Fruit fly (Drosophila melanogaster) whole organism, embryonic: ENCODE measurements around the gene Polr3H.
A peak's percentile ranks its signal among the peaks of the same experiment; 100 is the strongest.

Experiments
- Ada2b ChIP-seq: fragments of 200-800 bp; sonication (Bioruptor generic); IDR thresholded peaks from 2 replicates; pipeline ENCODE4 v1.3.6; 2022; ENCODE audit warnings: missing biosample characterization, missing genetic modification characterization
- BtbVII ChIP-seq: fragments of 200-800 bp; sonication (Bioruptor generic); optimal IDR thresholded peaks from 3 replicates; lab custom pipeline; 2017; ENCODE audit warnings: missing biosample characterization, mild to moderate bottlenecking, missing genetic modification characterization
- CG11398 ChIP-seq: fragments of 200-800 bp; sonication (Bioruptor generic); optimal IDR thresholded peaks from 2 replicates; lab custom pipeline; 2016; ENCODE audit warnings: missing biosample characterization, missing genetic modification characterization
- CG11504 ChIP-seq: fragments of 200-800 bp; sonication (Bioruptor generic); optimal IDR thresholded peaks from 3 replicates; lab custom pipeline; 2019; ENCODE audit warnings: missing biosample characterization, mild to moderate bottlenecking, missing genetic modification characterization, moderate library complexity
- CG12155 ChIP-seq: fragments of 200-800 bp; sonication (Bioruptor generic); optimal IDR thresholded peaks from 3 replicates; lab custom pipeline; 2016; ENCODE audit warnings: missing biosample characterization, missing genetic modification characterization
- CG12299 ChIP-seq: fragments of 200-800 bp; sonication (Bioruptor generic); optimal IDR thresholded peaks from 2 replicates; lab custom pipeline; 2018; ENCODE audit warnings: missing biosample characterization, mild to moderate bottlenecking, missing genetic modification characterization
- CG12391 ChIP-seq: fragments of 200-800 bp; sonication (Bioruptor generic); optimal IDR thresholded peaks from 3 replicates; lab custom pipeline; 2018; ENCODE audit warnings: missing biosample characterization, mild to moderate bottlenecking, missing genetic modification characterization, moderate library complexity
- CG12942 ChIP-seq: fragments of 200-800 bp; sonication (Bioruptor generic); optimal IDR thresholded peaks from 3 replicates; lab custom pipeline; 2016; ENCODE audit warnings: missing biosample characterization, missing genetic modification characterization
- CG14965 ChIP-seq: fragments of 200-800 bp; sonication (Bioruptor generic); optimal IDR thresholded peaks from 2 replicates; lab custom pipeline; 2016; ENCODE audit warnings: missing biosample characterization, missing genetic modification characterization, borderline replicate concordance
- CG15514 ChIP-seq: fragments of 200-800 bp; sonication (Bioruptor generic); optimal IDR thresholded peaks from 3 replicates; lab custom pipeline; 2017; ENCODE audit warnings: missing biosample characterization, missing genetic modification characterization, mild to moderate bottlenecking, moderate library complexity, missing genetic modification reagents
- CG15601 ChIP-seq: fragments of 200-800 bp; sonication (Bioruptor generic); optimal IDR thresholded peaks from 3 replicates; lab custom pipeline; 2019; ENCODE audit warnings: missing biosample characterization, mild to moderate bottlenecking, missing genetic modification characterization, moderate library complexity
- CG18262 ChIP-seq: fragments of 200-800 bp; optimal IDR thresholded peaks from 3 replicates; lab custom pipeline; 2019; ENCODE audit warnings: missing biosample characterization, mild to moderate bottlenecking, missing genetic modification characterization, moderate library complexity
- CG1832 ChIP-seq: fragments of 200-800 bp; sonication (Bioruptor generic); optimal IDR thresholded peaks from 2 replicates; lab custom pipeline; 2017; ENCODE audit warnings: missing biosample characterization, mild to moderate bottlenecking, missing genetic modification characterization, inconsistent platforms
- CG34376 ChIP-seq: fragments of 200-800 bp; sonication (Bioruptor generic); optimal IDR thresholded peaks from 2 replicates; lab custom pipeline; 2018; ENCODE audit warnings: missing biosample characterization, mild to moderate bottlenecking, missing genetic modification characterization
- CG4424 ChIP-seq: fragments of 200-800 bp; sonication (Bioruptor generic); optimal IDR thresholded peaks from 3 replicates; lab custom pipeline; 2016; ENCODE audit warnings: missing biosample characterization, missing genetic modification characterization
- CG6254 ChIP-seq: fragments of 200-800 bp; sonication (Bioruptor generic); optimal IDR thresholded peaks from 3 replicates; lab custom pipeline; 2017; ENCODE audit warnings: mild to moderate bottlenecking, missing biosample characterization, missing genetic modification reagents, missing genetic modification characterization
- CG7372 ChIP-seq: fragments of 200-800 bp; sonication (Bioruptor generic); IDR thresholded peaks from 2 replicates; pipeline ENCODE4 v1.3.6; 2022; ENCODE audit warnings: missing biosample characterization, missing genetic modification characterization
- CG8281 ChIP-seq: fragments of 200-800 bp; sonication (Bioruptor generic); optimal IDR thresholded peaks from 2 replicates; lab custom pipeline; 2018; ENCODE audit warnings: missing biosample characterization, mild to moderate bottlenecking, missing genetic modification characterization, moderate library complexity
- Doc2 ChIP-seq: fragments of 200-800 bp; sonication (Bioruptor generic); IDR thresholded peaks from 2 replicates; pipeline ENCODE4 v1.3.6; 2022; ENCODE audit warnings: missing biosample characterization, missing genetic modification characterization
- Doc3 ChIP-seq: fragments of 200-800 bp; sonication (Bioruptor generic); IDR thresholded peaks from 3 replicates; pipeline ENCODE4 v1.3.6; 2022; ENCODE audit warnings: missing biosample characterization, missing genetic modification characterization; ENCODE audit not compliant: partially characterized antibody
- Fer3 ChIP-seq: fragments of 200-800 bp; sonication (Bioruptor generic); optimal IDR thresholded peaks from 2 replicates; lab custom pipeline; 2018; ENCODE audit warnings: missing biosample characterization, mild to moderate bottlenecking, missing genetic modification characterization, moderate library complexity
- GATAe ChIP-seq: fragments of 200-800 bp; sonication (Bioruptor generic); conservative IDR thresholded peaks from 2 replicates; pipeline ENCODE4 v1.3.6; 2022; ENCODE audit warnings: missing biosample characterization, missing genetic modification characterization
- HHEX ChIP-seq: fragments of 200-800 bp; sonication (Bioruptor generic); optimal IDR thresholded peaks from 3 replicates; lab custom pipeline; 2017; ENCODE audit warnings: missing biosample characterization, mild to moderate bottlenecking, missing genetic modification characterization, missing genetic modification reagents
- HmgD ChIP-seq: fragments of 200-800 bp; sonication (Bioruptor generic); optimal IDR thresholded peaks from 3 replicates; lab custom pipeline; 2016; ENCODE audit warnings: missing biosample characterization, missing genetic modification characterization
- Hr39 ChIP-seq: fragments of >200 bp; optimal IDR thresholded peaks from 2 replicates; lab custom pipeline; 2017
- NfI ChIP-seq: fragments of 200-800 bp; sonication (Bioruptor generic); optimal IDR thresholded peaks from 3 replicates; lab custom pipeline; 2018; ENCODE audit warnings: missing biosample characterization, mild to moderate bottlenecking, missing genetic modification characterization, moderate library complexity
- Taf1 ChIP-seq: fragments of 200-800 bp; sonication (Bioruptor generic); IDR thresholded peaks from 2 replicates; pipeline ENCODE4 v1.3.6; 2022; ENCODE audit warnings: missing biosample characterization, missing genetic modification characterization
- Xbp1 ChIP-seq: fragments of 200-800 bp; sonication (Bioruptor generic); optimal IDR thresholded peaks from 3 replicates; lab custom pipeline; 2016; ENCODE audit warnings: missing biosample characterization, mild to moderate bottlenecking, missing genetic modification characterization
- bcd ChIP-seq: fragments of 200-800 bp; sonication (Bioruptor generic); optimal IDR thresholded peaks from 2 replicates; lab custom pipeline; 2017; ENCODE audit warnings: missing biosample characterization, mild to moderate bottlenecking, missing genetic modification characterization
- chn ChIP-seq: fragments of 200-800 bp; sonication (Bioruptor generic); optimal IDR thresholded peaks from 2 replicates; lab custom pipeline; 2016; ENCODE audit warnings: missing biosample characterization, missing genetic modification characterization
- dimm ChIP-seq: fragments of 200-800 bp; sonication (Bioruptor generic); IDR thresholded peaks from 2 replicates; pipeline ENCODE4 v1.3.6; 2022; ENCODE audit warnings: missing biosample characterization, missing genetic modification characterization
- en ChIP-seq: fragments of 200-800 bp; sonication (Bioruptor generic); optimal IDR thresholded peaks from 2 replicates; lab custom pipeline; 2016; ENCODE audit warnings: missing biosample characterization, missing genetic modification characterization
- eyg ChIP-seq: fragments of 200-800 bp; sonication (Bioruptor generic); optimal IDR thresholded peaks from 3 replicates; lab custom pipeline; 2016; ENCODE audit warnings: missing biosample characterization, missing genetic modification characterization
- fd3F ChIP-seq: fragments of 200-800 bp; sonication (Bioruptor generic); optimal IDR thresholded peaks from 2 replicates; lab custom pipeline; 2018; ENCODE audit warnings: missing biosample characterization, mild to moderate bottlenecking, missing genetic modification characterization, moderate library complexity
- gsb ChIP-seq: fragments of 200-800 bp; sonication (Bioruptor generic); IDR thresholded peaks from 2 replicates; pipeline ENCODE4 v1.3.6; 2022; ENCODE audit warnings: missing biosample characterization, missing genetic modification characterization
- gsb-n ChIP-seq: fragments of 200-800 bp; sonication (Bioruptor generic); optimal IDR thresholded peaks from 3 replicates; lab custom pipeline; 2018; ENCODE audit warnings: missing biosample characterization, mild to moderate bottlenecking, missing genetic modification characterization
- hb ChIP-seq: fragments of 200-800 bp; sonication (Bioruptor generic); IDR thresholded peaks from 3 replicates; pipeline ENCODE4 v1.3.6; 2022; ENCODE audit warnings: missing biosample characterization, missing genetic modification characterization; ENCODE audit not compliant: partially characterized antibody
- hbn ChIP-seq: fragments of 200-800 bp; sonication (Bioruptor generic); IDR thresholded peaks from 2 replicates; pipeline ENCODE4 v1.3.6; 2022; ENCODE audit warnings: missing biosample characterization, missing genetic modification characterization; ENCODE audit not compliant: partially characterized antibody
- jumu ChIP-seq: fragments of 200-800 bp; sonication (Bioruptor generic); optimal IDR thresholded peaks from 3 replicates; lab custom pipeline; 2016; ENCODE audit warnings: missing biosample characterization, missing genetic modification characterization
- lab ChIP-seq: fragments of 200-800 bp; sonication (Bioruptor generic); optimal IDR thresholded peaks from 3 replicates; lab custom pipeline; 2017; ENCODE audit warnings: missing biosample characterization, missing genetic modification characterization, mild to moderate bottlenecking, moderate library complexity, missing genetic modification reagents
- mirr ChIP-seq: fragments of 200-800 bp; sonication (Bioruptor generic); optimal IDR thresholded peaks from 3 replicates; lab custom pipeline; 2018; ENCODE audit warnings: missing biosample characterization, mild to moderate bottlenecking, missing genetic modification characterization
- p53 ChIP-seq: fragments of 200-800 bp; sonication (Bioruptor generic); optimal IDR thresholded peaks from 2 replicates; lab custom pipeline; 2016; ENCODE audit warnings: missing biosample characterization, missing genetic modification characterization
- pan ChIP-seq, 4 experiments: fragments of >200 bp in 3 of 4; fragments of 200-800 bp in 1 of 4; sonication (Bioruptor generic) in 1 of 4; optimal IDR thresholded peaks in 3 of 4; IDR thresholded peaks in 1 of 4; 2 replicates each; pipeline versions ENCODE4 v1.3.6 to Lab custom; 2017 to 2022; ENCODE audit warnings: missing biosample characterization in 2 of 4, missing genetic modification characterization in 2 of 4, mixed read lengths in 1 of 4
- salm ChIP-seq: fragments of 200-800 bp; sonication (Bioruptor generic); optimal IDR thresholded peaks from 2 replicates; lab custom pipeline; 2018; ENCODE audit warnings: missing biosample characterization, mild to moderate bottlenecking, missing genetic modification characterization
- sob ChIP-seq: fragments of 200-800 bp; sonication (Bioruptor generic); IDR thresholded peaks from 2 replicates; pipeline ENCODE4 v1.3.6; 2022; ENCODE audit warnings: missing biosample characterization, missing genetic modification characterization
- tio ChIP-seq: fragments of 200-800 bp; sonication (Bioruptor generic); optimal IDR thresholded peaks from 2 replicates; lab custom pipeline; 2017; ENCODE audit warnings: missing biosample characterization, missing genetic modification characterization, inconsistent platforms
- unc-4 ChIP-seq: fragments of 200-800 bp; sonication (Bioruptor generic); IDR thresholded peaks from 2 replicates; pipeline ENCODE4 v1.3.6; 2022; ENCODE audit warnings: missing biosample characterization, missing genetic modification characterization; ENCODE audit not compliant: partially characterized antibody
- z ChIP-seq: fragments of 200-800 bp; sonication (Bioruptor generic); IDR thresholded peaks from 3 replicates; pipeline ENCODE4 v1.3.6; 2022; ENCODE audit warnings: missing biosample characterization, missing genetic modification characterization

The Polr3H gene

DNA sequence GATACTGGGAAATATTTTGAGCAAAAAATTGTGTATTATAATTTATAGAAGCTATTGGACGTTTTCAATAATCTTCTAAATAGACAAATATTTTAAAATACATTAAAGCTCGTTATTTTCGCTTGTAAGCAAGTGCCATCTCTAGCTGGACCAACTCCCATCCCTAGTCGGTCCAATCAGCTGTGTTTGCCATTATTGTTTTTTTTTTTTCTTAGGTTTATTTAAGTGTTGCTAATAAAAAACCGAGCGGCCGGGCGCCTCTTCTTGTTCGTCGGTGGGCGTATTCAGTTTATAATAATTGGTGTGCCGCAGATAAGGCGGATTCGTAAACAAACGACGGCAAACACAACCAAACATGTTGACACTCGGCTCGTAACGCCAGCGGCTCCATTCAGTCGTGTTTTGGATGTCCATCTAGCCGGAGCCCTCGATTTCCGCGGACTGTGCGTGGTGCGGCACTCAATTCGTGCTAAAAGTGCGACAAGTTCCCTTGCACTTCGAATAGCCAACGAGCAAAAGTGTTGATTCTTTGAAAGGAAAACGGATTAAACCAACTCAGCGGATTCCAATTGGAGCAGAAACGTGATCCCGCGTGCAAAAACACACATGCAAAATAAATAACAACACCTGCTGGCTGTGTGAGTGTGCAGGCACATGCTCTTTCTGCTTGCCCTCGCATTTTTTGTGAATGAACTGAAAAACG lies 35.4 kb downstream of the Polr3H start, which contains the start of gene Sugb (continued):
- no peak for TF ChIP-seq tio (GFP tag; lab: Kevin White, UChicago)
- no peak for TF ChIP-seq Doc2 (GFP tag; lab: Robert Waterston, UW)
- no peak for TF ChIP-seq p53 (GFP tag; lab: Kevin White, UChicago)
- peak; percentile 71 for TF ChIP-seq Doc3
- TF ChIP-seq fd3F (GFP tag; lab: Kevin White, UChicago), result peak; percentile 55
- peak; percentile 34 for TF ChIP-seq chn (GFP tag; lab: Kevin White, UChicago)
- TF ChIP-seq GATAe (GFP tag; lab: Robert Waterston, UW), result no peak; the same call in 1 of the 2 replicates
- no peak for TF ChIP-seq dimm
- TF ChIP-seq NfI (GFP tag; lab: Kevin White, UChicago), result peak; percentile 59
- TF ChIP-seq sob, result peak; percentile 79
- TF ChIP-seq unc-4 (GFP tag; lab: Robert Waterston, UW), result peak; percentile 76
- TF ChIP-seq BtbVII (GFP tag; lab: Kevin White, UChicago), result peak; percentile 55
- TF ChIP-seq HHEX (GFP tag; lab: Kevin White, UChicago), result peak; percentile 9
- TF ChIP-seq pan (optimal IDR thresholded peaks at IDR 0.05; lab: Kevin White, UChicago), result no peak
- TF ChIP-seq pan (GFP tag; optimal IDR thresholded peaks at IDR 0.05 in 1 of 2, IDR thresholded peaks at IDR 0.05 in 1 of 2), result peak in 1 of 2 experiments; percentile 53
- TF ChIP-seq hb (GFP tag; lab: Robert Waterston, UW), result no peak
- no peak for TF ChIP-seq bcd (GFP tag; lab: Kevin White, UChicago)
- TF ChIP-seq salm (tag; lab: Kevin White, UChicago), result peak; percentile 26
- peak; percentile 77 for TF ChIP-seq lab (GFP tag; lab: Kevin White, UChicago)
- TF ChIP-seq CG12391, result peak; percentile 69
- TF ChIP-seq mirr (GFP tag; lab: Kevin White, UChicago), result peak; percentile 61
- no peak for TF ChIP-seq CG11398 (GFP tag; lab: Kevin White, UChicago)
- no peak for TF ChIP-seq CG1832 (GFP tag; lab: Kevin White, UChicago)
- TF ChIP-seq Taf1, result no peak
- peak; percentile 56; the same call in 1 of the 2 replicates for TF ChIP-seq hbn (GFP tag; lab: Robert Waterston, UW)
- TF ChIP-seq Fer3, result peak; percentile 65
- no peak for TF ChIP-seq eyg (GFP tag; lab: Kevin White, UChicago)
- TF ChIP-seq CG6254 (GFP tag; lab: Kevin White, UChicago), result peak; percentile 0
- TF ChIP-seq CG8281 (tag; lab: Kevin White, UChicago), result no peak
- peak; percentile 24 for TF ChIP-seq CG18262 (tag; lab: Kevin White, UChicago)
- peak; percentile 8 for TF ChIP-seq CG15601 (tag; lab: Kevin White, UChicago)
- TF ChIP-seq Xbp1 (GFP tag; lab: Kevin White, UChicago), result peak; percentile 68
- peak; percentile 15 for TF ChIP-seq CG4424 (GFP tag; lab: Kevin White, UChicago)
- TF ChIP-seq gsb (GFP tag; lab: Robert Waterston, UW), result peak; percentile 17; the same call in 1 of the 2 replicates
- TF ChIP-seq z, result no peak
- TF ChIP-seq Ada2b, result no peak; the same call in 1 of the 2 replicates
- no peak for TF ChIP-seq HmgD (GFP tag; lab: Kevin White, UChicago)
- no peak for TF ChIP-seq CG14965 (GFP tag; lab: Kevin White, UChicago)
- TF ChIP-seq gsb-n (tag; lab: Kevin White, UChicago), result no peak
- peak; percentile 71 for TF ChIP-seq CG12155 (GFP tag; lab: Kevin White, UChicago)
- peak; percentile 74 for TF ChIP-seq CG15514 (GFP tag; lab: Kevin White, UChicago)
- TF ChIP-seq CG11504 (tag; lab: Kevin White, UChicago), result peak; percentile 66
- TF ChIP-seq CG34376 (GFP tag; lab: Kevin White, UChicago), result peak; percentile 39
- TF ChIP-seq CG12299 (tag; lab: Kevin White, UChicago), result peak; percentile 65
- peak; percentile 3 for TF ChIP-seq en (GFP tag; lab: Kevin White, UChicago)
- peak; percentile 16 for TF ChIP-seq CG12942 (GFP tag; lab: Kevin White, UChicago)
- TF ChIP-seq jumu (GFP tag; lab: Kevin White, UChicago), result peak; percentile 5
- TF ChIP-seq CG7372 (GFP tag; lab: Robert Waterston, UW), result peak; percentile 51; the same call in 1 of the 2 replicates
- no peak for TF ChIP-seq Hr39 (lab: Kevin White, UChicago)
